Worm (Caenorhabditis elegans) whole organism, mixed stage, embryonic: ENCODE measurements around the gene fipr-3.

ENCODE experiments used
- ceh-43 ChIP-seq: fragments of 200-800 bp; sonication (Bioruptor generic); optimal IDR thresholded peaks from 2 replicates; lab custom pipeline; 2018; ENCODE audit warnings: mild to moderate bottlenecking, missing genetic modification characterization, moderate library complexity, missing compliant biosample characterization
- nhr-237 ChIP-seq: fragments of 150-350 bp; optimal IDR thresholded peaks from 2 replicates; lab custom pipeline; 2014; ENCODE audit warnings: missing biosample characterization, missing genetic modification characterization
- pha-4 ChIP-seq: fragments of 150-350 bp; optimal IDR thresholded peaks from 2 replicates; lab custom pipeline; 2018; ENCODE audit warnings: missing biosample characterization, missing genetic modification reagents, missing genetic modification characterization
- snpc-4 ChIP-seq: fragments of 150-350 bp; optimal IDR thresholded peaks from 2 replicates; lab custom pipeline; 2014; ENCODE audit warnings: missing biosample characterization, missing genetic modification characterization
- unc-39 ChIP-seq: fragments of 150-350 bp; optimal IDR thresholded peaks from 2 replicates; lab custom pipeline; 2014; ENCODE audit warnings: missing biosample characterization, missing genetic modification characterization
- unc-62 ChIP-seq: fragments of 150-350 bp; optimal IDR thresholded peaks from 2 replicates; lab custom pipeline; 2014; ENCODE audit warnings: missing biosample characterization, missing genetic modification reagents, missing genetic modification characterization

ce11 chrX:14412774-14413173, 10.4 kb upstream of the fipr-3 start, which contains the start of gene fbxa-179:
- TF ChIP-seq nhr-237 (no peak), unc-39 (no peak), snpc-4 (tag; lab: Kevin White, UChicago) (no peak), unc-62 (no peak), pha-4 (no peak), ceh-43 (GFP tag; lab: Kevin White, UChicago) (no peak)
